Fruit fly (Drosophila melanogaster) whole organism, embryonic: ENCODE results near the gene CG4456.

Experiments used
- CG4854 ChIP-seq: fragments of 200-800 bp; sonication (Bioruptor generic); optimal IDR thresholded peaks from 2 replicates; lab custom pipeline; 2016; ENCODE audit warnings: missing biosample characterization, missing genetic modification characterization, inconsistent platforms
- E2f2 ChIP-seq: fragments of 200-800 bp; sonication (Bioruptor generic); IDR thresholded peaks from 2 replicates; pipeline ENCODE4 v1.3.6; 2022; ENCODE audit warnings: missing biosample characterization, missing genetic modification characterization
- HLHmδ ChIP-seq: fragments of 200-800 bp; sonication (Bioruptor generic); optimal IDR thresholded peaks from 2 replicates; lab custom pipeline; 2018; ENCODE audit warnings: missing biosample characterization, mild to moderate bottlenecking, missing genetic modification characterization, moderate library complexity
- Hmr ChIP-seq: fragments of 200-800 bp; sonication (Bioruptor generic); optimal IDR thresholded peaks from 3 replicates; lab custom pipeline; 2017; ENCODE audit warnings: mild to moderate bottlenecking, missing biosample characterization, missing genetic modification reagents, missing genetic modification characterization
- ash1 ChIP-seq: fragments of 200-800 bp; sonication (Bioruptor generic); optimal IDR thresholded peaks from 2 replicates; lab custom pipeline; 2018; ENCODE audit warnings: missing biosample characterization, mild to moderate bottlenecking, missing genetic modification characterization
- pho ChIP-seq: fragments of 200-800 bp; sonication (Bioruptor generic); optimal IDR thresholded peaks from 2 replicates; lab custom pipeline; 2016; ENCODE audit warnings: missing biosample characterization, missing genetic modification characterization

DNA sequence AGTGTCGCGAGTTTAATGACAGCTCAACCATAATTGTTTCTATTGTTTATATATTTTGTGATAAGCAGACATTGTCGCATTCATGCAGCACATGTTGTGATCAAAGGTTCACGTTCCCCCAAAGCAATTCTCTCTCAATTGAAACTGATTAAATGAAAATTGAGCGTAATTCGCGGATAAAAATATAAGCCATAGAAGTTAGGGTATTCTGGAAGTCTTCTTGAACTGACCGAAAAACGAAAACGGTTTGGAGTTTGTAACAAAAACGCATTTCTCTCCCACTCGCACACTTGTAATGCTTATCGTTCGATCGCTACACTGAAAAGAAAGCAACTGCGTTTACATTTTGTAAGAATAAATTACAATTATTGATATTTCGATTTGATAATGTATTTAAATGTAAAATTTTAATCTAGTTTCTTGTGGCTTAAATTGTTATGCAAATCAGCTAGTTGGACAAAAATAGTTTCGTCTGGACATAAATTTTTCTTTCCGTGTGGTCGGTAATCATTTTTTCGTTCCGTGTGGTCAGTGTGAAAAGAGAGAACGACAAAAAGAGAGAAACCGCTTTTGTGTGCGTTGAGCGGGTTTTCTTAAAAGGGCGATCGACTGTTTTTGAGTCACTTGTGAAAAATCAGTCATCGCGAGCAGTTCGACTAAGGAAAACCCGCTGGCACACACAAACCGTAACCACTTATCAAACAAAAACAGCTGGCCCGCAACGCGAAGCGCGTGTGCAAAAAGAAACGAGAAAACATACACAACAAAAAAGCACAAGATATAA, 50.3 kb downstream of the CG4456 start, which contains the start of gene aay:
- TF ChIP-seq ash1 (GFP tag; lab: Kevin White, UChicago) (peak; percentile 87), CG4854 (GFP tag; lab: Kevin White, UChicago) (peak; percentile 99), pho (peak; percentile 98), E2f2 (GFP tag; lab: Robert Waterston, UW) (peak; percentile 87), Hmr (GFP tag; lab: Kevin White, UChicago) (peak; percentile 99), HLHmδ (GFP tag; lab: Kevin White, UChicago) (no peak)
